Fruit fly (Drosophila melanogaster) whole organism, wandering third instar larva: ENCODE data around the gene CG1910.

Experiments
- Abd-B ChIP-seq: fragments of >200 bp; optimal IDR thresholded peaks from 2 replicates; lab custom pipeline; 2017; ENCODE audit warnings: missing biosample characterization, missing genetic modification characterization
- CG32264 ChIP-seq: fragments of 200-800 bp; sonication (Bioruptor generic); optimal IDR thresholded peaks from 2 replicates; lab custom pipeline; 2016; ENCODE audit warnings: missing biosample characterization, missing genetic modification characterization
- CG9705 ChIP-seq: fragments of 200-800 bp; sonication (Bioruptor generic); optimal IDR thresholded peaks from 2 replicates; lab custom pipeline; 2018; ENCODE audit warnings: missing biosample characterization, mild to moderate bottlenecking, missing genetic modification characterization
- CrebA ChIP-seq: fragments of 200-800 bp; sonication (Bioruptor generic); optimal IDR thresholded peaks from 2 replicates; lab custom pipeline; 2016; ENCODE audit warnings: missing biosample characterization, mild to moderate bottlenecking, missing genetic modification characterization, borderline replicate concordance
- Dfd ChIP-seq: fragments of >200 bp; optimal IDR thresholded peaks from 2 replicates; lab custom pipeline; 2017; ENCODE audit warnings: missing biosample characterization, missing genetic modification characterization
- Dif ChIP-seq: fragments of 200-275, 200-300 bp; sonication (Bioruptor generic); optimal IDR thresholded peaks from 2 replicates; lab custom pipeline; 2018; ENCODE audit warnings: missing biosample characterization, missing genetic modification characterization; ENCODE audit not compliant: partially characterized antibody
- GATAd ChIP-seq: sonication (Bioruptor generic); optimal IDR thresholded peaks from 2 replicates; lab custom pipeline; 2016; ENCODE audit warnings: missing biosample characterization, missing genetic modification characterization
- HLH106 ChIP-seq: fragments of 200-800 bp; optimal IDR thresholded peaks from 3 replicates; lab custom pipeline; 2019; ENCODE audit warnings: missing biosample characterization, mild to moderate bottlenecking, missing genetic modification characterization, moderate library complexity
- Hnf4 ChIP-seq: fragments of 200-800 bp; sonication (Bioruptor generic); optimal IDR thresholded peaks from 2 replicates; lab custom pipeline; 2016; ENCODE audit warnings: missing biosample characterization, mild to moderate bottlenecking, missing genetic modification characterization
- Hr78 ChIP-seq: fragments of >200 bp; optimal IDR thresholded peaks from 2 replicates; lab custom pipeline; 2017; ENCODE audit warnings: missing biosample characterization, missing genetic modification characterization
- Hr83 ChIP-seq: fragments of 200-300 bp; sonication (Bioruptor generic); optimal IDR thresholded peaks from 2 replicates; lab custom pipeline; 2016; ENCODE audit warnings: missing biosample characterization, mild to moderate bottlenecking, missing genetic modification characterization, moderate library complexity; ENCODE audit not compliant: poor library complexity, severe bottlenecking
- Jra ChIP-seq: sonication (Bioruptor generic); optimal IDR thresholded peaks from 2 replicates; lab custom pipeline; 2016; ENCODE audit warnings: missing biosample characterization, missing genetic modification characterization
- Mio ChIP-seq: sonication (Bioruptor generic); optimal IDR thresholded peaks from 2 replicates; lab custom pipeline; 2016; ENCODE audit warnings: missing biosample characterization, missing genetic modification characterization
- Myc ChIP-seq: fragments of >200 bp; optimal IDR thresholded peaks from 2 replicates; lab custom pipeline; 2017
- N ChIP-seq: fragments of >200 bp; optimal IDR thresholded peaks from 2 replicates; lab custom pipeline; 2018; ENCODE audit warnings: missing biosample characterization, missing external identifiers, missing genetic modification characterization
- OdsH ChIP-seq: fragments of 200-800 bp; sonication (Bioruptor generic); optimal IDR thresholded peaks from 2 replicates; lab custom pipeline; 2016; ENCODE audit warnings: missing biosample characterization, mild to moderate bottlenecking, missing genetic modification characterization
- Rel ChIP-seq, 2 experiments: fragments of 200-800 bp; sonication (Bioruptor generic) in 1 of 2; optimal IDR thresholded peaks; 2 replicates in 1 of 2; 3 replicates in 1 of 2; lab custom pipeline; 2016 to 2019; ENCODE audit warnings: mild to moderate bottlenecking in 2 of 2, missing biosample characterization in 2 of 2, missing genetic modification characterization in 2 of 2, moderate library complexity in 1 of 2
- Sp1 ChIP-seq: fragments of 200-800 bp; sonication (Bioruptor generic); optimal IDR thresholded peaks from 3 replicates; lab custom pipeline; 2019; ENCODE audit warnings: missing biosample characterization, mild to moderate bottlenecking, missing genetic modification characterization, moderate library complexity
- Vsx2 ChIP-seq: fragments of 200-300, 225-300 bp; sonication (Bioruptor generic); optimal IDR thresholded peaks from 2 replicates; lab custom pipeline; 2018; ENCODE audit warnings: missing biosample characterization, missing genetic modification characterization; ENCODE audit not compliant: partially characterized antibody
- br ChIP-seq: fragments of 200-800 bp; sonication (Bioruptor generic); optimal IDR thresholded peaks from 2 replicates; lab custom pipeline; 2016; ENCODE audit warnings: missing biosample characterization, missing genetic modification characterization
- brk ChIP-seq: fragments of 200-800 bp; sonication (Bioruptor generic); optimal IDR thresholded peaks from 2 replicates; lab custom pipeline; 2016; ENCODE audit warnings: missing biosample characterization, mild to moderate bottlenecking, missing genetic modification characterization
- dl ChIP-seq, 2 experiments: fragments of 175-275, 200-275 bp in 1 of 2; fragments of 200-275 bp in 1 of 2; sonication (Bioruptor generic); optimal IDR thresholded peaks; lab custom pipeline; 2018; ENCODE audit warnings: mild to moderate bottlenecking in 2 of 2, missing biosample characterization in 2 of 2, missing genetic modification characterization in 2 of 2, moderate library complexity in 2 of 2; ENCODE audit not compliant: partially characterized antibody in 2 of 2, insufficient read depth in 1 of 2
- dmrt93B ChIP-seq: fragments of 200-800 bp; sonication (Bioruptor generic); optimal IDR thresholded peaks from 2 replicates; lab custom pipeline; 2018; ENCODE audit warnings: missing biosample characterization, mild to moderate bottlenecking, missing genetic modification characterization
- dsf ChIP-seq: sonication (Bioruptor generic); optimal IDR thresholded peaks from 2 replicates; lab custom pipeline; 2016; ENCODE audit warnings: missing biosample characterization, missing genetic modification characterization, borderline replicate concordance
- ey ChIP-seq: fragments of 200-800 bp; sonication (Bioruptor generic); optimal IDR thresholded peaks from 2 replicates; lab custom pipeline; 2016; ENCODE audit warnings: missing biosample characterization, missing genetic modification characterization
- foxo ChIP-seq, 2 experiments: fragments of 200-800 bp; sonication (Bioruptor generic); optimal IDR thresholded peaks; 2 replicates in 1 of 2; 3 replicates in 1 of 2; lab custom pipeline; 2016 to 2017; ENCODE audit warnings: missing biosample characterization in 2 of 2, missing genetic modification characterization in 2 of 2
- fru ChIP-seq: fragments of 200-800 bp; sonication (Bioruptor generic); optimal IDR thresholded peaks from 3 replicates; lab custom pipeline; 2016; ENCODE audit warnings: missing biosample characterization, mild to moderate bottlenecking, missing genetic modification characterization
- h ChIP-seq: fragments of 200-800 bp; sonication (Bioruptor generic); optimal IDR thresholded peaks from 3 replicates; lab custom pipeline; 2016; ENCODE audit warnings: missing biosample characterization, mild to moderate bottlenecking, missing genetic modification characterization
- jim ChIP-seq: fragments of 175-275, 200-325 bp; sonication (Bioruptor generic); optimal IDR thresholded peaks from 2 replicates; lab custom pipeline; 2016; ENCODE audit warnings: missing biosample characterization, mild to moderate bottlenecking, missing genetic modification characterization
- lola ChIP-seq: fragments of >200 bp; optimal IDR thresholded peaks from 2 replicates; lab custom pipeline; 2017; ENCODE audit warnings: missing biosample characterization, missing genetic modification characterization
- pan ChIP-seq: fragments of >200 bp; optimal IDR thresholded peaks from 2 replicates; lab custom pipeline; 2017
- psq ChIP-seq: fragments of 200-800 bp; sonication (Bioruptor generic); optimal IDR thresholded peaks from 3 replicates; lab custom pipeline; 2017; ENCODE audit warnings: missing biosample characterization, mild to moderate bottlenecking, missing genetic modification characterization, moderate library complexity
- rgr ChIP-seq: fragments of 200-800 bp; sonication (Bioruptor generic); optimal IDR thresholded peaks from 3 replicates; lab custom pipeline; 2016; ENCODE audit warnings: missing biosample characterization, mild to moderate bottlenecking, missing genetic modification characterization
- sage ChIP-seq: fragments of 200-800 bp; sonication (Bioruptor generic); optimal IDR thresholded peaks from 2 replicates; lab custom pipeline; 2016; ENCODE audit warnings: missing biosample characterization, mild to moderate bottlenecking, missing genetic modification characterization
- sv ChIP-seq: fragments of 200-800 bp; sonication (Bioruptor generic); optimal IDR thresholded peaks from 3 replicates; lab custom pipeline; 2016; ENCODE audit warnings: missing biosample characterization, missing genetic modification characterization
- usp ChIP-seq: fragments of >200 bp; optimal IDR thresholded peaks from 2 replicates; lab custom pipeline; 2017; ENCODE audit warnings: missing biosample characterization, missing genetic modification characterization
- woc ChIP-seq: sonication (Bioruptor generic); optimal IDR thresholded peaks from 2 replicates; lab custom pipeline; 2016; ENCODE audit warnings: missing biosample characterization, mild to moderate bottlenecking, missing genetic modification characterization

CG1910 gene

DNA sequence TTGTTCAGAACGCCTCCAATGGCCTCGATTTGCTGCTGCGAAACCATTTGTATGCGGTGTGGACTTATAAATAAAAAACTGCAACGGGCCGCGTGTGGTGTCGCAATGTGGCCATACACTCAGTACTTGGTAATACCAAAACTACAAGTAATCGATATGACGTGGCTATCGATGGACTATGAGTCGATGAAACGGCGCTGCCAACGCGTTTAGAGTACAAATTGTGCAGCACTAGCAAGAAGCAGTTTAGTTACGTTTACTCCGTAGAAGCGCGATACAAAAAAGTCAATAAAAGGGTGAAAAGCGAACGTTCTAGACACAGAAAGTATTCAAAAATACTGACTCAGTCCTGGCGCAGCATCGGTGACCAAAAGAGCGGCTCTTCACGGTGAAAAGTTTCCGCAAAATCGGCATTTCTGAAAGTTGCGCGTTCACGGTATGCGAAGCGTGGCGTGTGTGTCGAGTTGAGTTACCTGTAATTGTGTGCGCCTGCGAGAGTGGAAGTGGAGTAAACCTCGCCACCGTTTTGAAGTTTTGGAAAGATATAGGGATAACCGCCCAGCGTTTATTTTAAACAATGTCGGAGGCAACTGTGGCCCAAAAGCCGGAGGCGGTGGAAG lies at the start of gene CG1910, which contains the start of gene nero:
TSS of gene CG1910 (plus strand) at position 215 of the 620 bp plus-strand sequence.
TSS of gene nero (minus strand) at position 130 of the 620 bp plus-strand sequence.
- TF ChIP-seq brk (GFP tag; lab: Kevin White, UChicago) = no peak
- TF ChIP-seq OdsH (GFP tag; lab: Kevin White, UChicago) = peak; percentile 8
- peak; percentile 46 for TF ChIP-seq h (GFP tag; lab: Kevin White, UChicago)
- TF ChIP-seq Sp1 (GFP tag; lab: Kevin White, UChicago) = peak; percentile 19
- peak in 1 of 2 experiments; percentile 15 for TF ChIP-seq foxo (GFP tag; optimal IDR thresholded peaks at IDR 0.05; lab: Kevin White, UChicago)
- TF ChIP-seq dl (GFP tag; optimal IDR thresholded peaks at IDR 0.05; lab: Kevin White, UChicago; ENCODE audit: insufficient read depth in 1 of 2, partially characterized antibody in 2 of 2) = peak in 1 of 2 experiments; percentile 26
- TF ChIP-seq Myc (lab: Kevin White, UChicago) = peak; percentile 47
- peak; percentile 15 for TF ChIP-seq HLH106
- no peak for TF ChIP-seq Dfd
- no peak for TF ChIP-seq CG32264 (GFP tag; lab: Kevin White, UChicago)
- TF ChIP-seq GATAd (GFP tag; lab: Kevin White, UChicago) = no peak
- no peak for TF ChIP-seq Rel (GFP tag; optimal IDR thresholded peaks at IDR 0.05; lab: Kevin White, UChicago)
- TF ChIP-seq Rel (tag; optimal IDR thresholded peaks at IDR 0.05; lab: Kevin White, UChicago) = peak; percentile 33
- TF ChIP-seq Hnf4 (GFP tag; lab: Kevin White, UChicago) = peak; percentile 34
- no peak for TF ChIP-seq CG9705
- peak; percentile 55 for TF ChIP-seq Hr83 (GFP tag; lab: Kevin White, UChicago)
- no peak for TF ChIP-seq CrebA (GFP tag; lab: Kevin White, UChicago)
- peak; percentile 22 for TF ChIP-seq Jra (GFP tag; lab: Kevin White, UChicago)
- TF ChIP-seq rgr (GFP tag; lab: Kevin White, UChicago) = peak; percentile 29
- TF ChIP-seq, all 38 proteins: peak for 12

DNA sequence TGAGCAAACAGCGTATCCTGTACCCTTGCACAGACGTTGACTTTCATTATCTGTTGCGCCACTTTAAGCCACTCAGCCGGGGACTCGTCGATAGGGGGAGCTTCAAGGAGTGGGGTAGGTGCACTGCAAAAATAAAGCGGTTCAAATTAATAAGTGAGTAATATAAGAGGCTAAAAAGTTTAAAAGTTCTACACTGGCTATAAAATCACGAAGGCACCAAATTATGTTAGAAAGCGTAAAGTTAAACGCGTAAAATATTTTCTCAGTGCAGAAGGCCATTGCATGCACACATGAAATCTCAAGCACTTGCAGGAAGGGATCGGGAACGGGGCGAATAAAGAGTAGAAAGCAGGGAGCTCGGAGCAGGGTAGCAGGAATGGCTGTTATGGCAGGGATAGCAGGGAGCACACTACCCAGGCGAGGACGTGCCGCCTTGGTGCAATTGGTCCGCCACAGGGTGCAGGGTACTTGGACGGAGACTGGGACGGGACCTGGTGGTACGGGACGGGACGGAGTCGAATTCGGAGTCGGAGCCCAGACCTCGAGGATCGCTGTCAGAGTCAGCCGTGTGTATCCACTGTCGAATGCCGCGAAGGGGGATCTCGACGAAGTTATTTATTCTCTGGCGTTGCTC lies 49.2 kb upstream of the CG1910 start:
- TF ChIP-seq brk (GFP tag; lab: Kevin White, UChicago) (peak; percentile 76), dmrt93B (peak; percentile 91), sage (peak; percentile 91), GATAd (GFP tag; lab: Kevin White, UChicago) (peak; percentile 66), sv (no peak), Sp1 (GFP tag; lab: Kevin White, UChicago) (peak; percentile 96), br (GFP tag; lab: Kevin White, UChicago) (peak; percentile 95), woc (GFP tag; lab: Kevin White, UChicago) (peak; percentile 99), Hr78 (GFP tag; lab: Kevin White, UChicago) (no peak), Hr83 (GFP tag; lab: Kevin White, UChicago) (peak; percentile 34), CrebA (GFP tag; lab: Kevin White, UChicago) (peak; percentile 87), Vsx2 (no peak), Myc (lab: Kevin White, UChicago) (no peak), pan (lab: Kevin White, UChicago) (no peak), Dfd (no peak), Jra (GFP tag; lab: Kevin White, UChicago) (peak; percentile 89), Rel (GFP tag; optimal IDR thresholded peaks at IDR 0.05; lab: Kevin White, UChicago) (peak; percentile 75), Rel (tag; optimal IDR thresholded peaks at IDR 0.05; lab: Kevin White, UChicago) (peak; percentile 79), usp (GFP tag; lab: Kevin White, UChicago) (no peak), N (GFP tag; lab: Kevin White, UChicago) (no peak), Abd-B (no peak), lola (no peak), foxo (GFP tag; optimal IDR thresholded peaks at IDR 0.05; lab: Kevin White, UChicago) (peak; percentile 82 to 96), psq (GFP tag; lab: Kevin White, UChicago) (peak; percentile 92), dl (GFP tag; optimal IDR thresholded peaks at IDR 0.05; lab: Kevin White, UChicago; ENCODE audit: insufficient read depth in 1 of 2, partially characterized antibody in 2 of 2) (no peak), HLH106 (peak; percentile 96), fru (peak; percentile 98), dsf (peak; percentile 51), CG9705 (peak; percentile 93), ey (GFP tag; lab: Kevin White, UChicago) (peak; percentile 96), h (GFP tag; lab: Kevin White, UChicago) (peak; percentile 97), Mio (GFP tag; lab: Kevin White, UChicago) (peak; percentile 62), CG32264 (GFP tag; lab: Kevin White, UChicago) (peak; percentile 90), Hnf4 (GFP tag; lab: Kevin White, UChicago) (peak; percentile 95), Dif (GFP tag; lab: Kevin White, UChicago) (peak; percentile 45), OdsH (GFP tag; lab: Kevin White, UChicago) (peak; percentile 96), jim (no peak), rgr (GFP tag; lab: Kevin White, UChicago) (peak; percentile 95)
